Worm (Caenorhabditis elegans) whole organism, midembryonic: Measurements from ENCODE around the gene cysl-2.

ENCODE experiments used
- flt-1 ChIP-seq: fragments of 200-800 bp; sonication (Bioruptor generic); IDR thresholded peaks from 2 replicates; pipeline ENCODE4 v1.3.6; 2022; ENCODE audit warnings: missing genetic modification characterization, missing compliant biosample characterization
- klf-2 ChIP-seq: fragments of 200-800 bp; sonication (Bioruptor generic); conservative IDR thresholded peaks from 2 replicates; pipeline ENCODE4 v1.3.6; 2022; ENCODE audit warnings: missing genetic modification reagents, missing genetic modification characterization, missing compliant biosample characterization
- med-1 ChIP-seq: sonication (generic microtip); optimal IDR thresholded peaks from 2 replicates; lab custom pipeline; 2017; ENCODE audit warnings: missing genetic modification characterization, mild to moderate bottlenecking, missing compliant biosample characterization, antibody characterized with exemption, missing genetic modification reagents; ENCODE audit not compliant: insufficient read depth
- ref-1 ChIP-seq: fragments of 200-800 bp; sonication (Bioruptor generic); conservative IDR thresholded peaks from 2 replicates; pipeline ENCODE4 v1.3.6; 2022; ENCODE audit warnings: missing genetic modification reagents, missing genetic modification characterization, missing compliant biosample characterization
- tab-1 ChIP-seq: fragments of 200-800 bp; sonication (Bioruptor generic); IDR thresholded peaks from 2 replicates; pipeline ENCODE4 v1.3.6; 2022; ENCODE audit warnings: missing genetic modification characterization, missing compliant biosample characterization
- ztf-29 ChIP-seq: fragments of 200-800 bp; sonication (Bioruptor generic); IDR thresholded peaks from 2 replicates; pipeline ENCODE4 v1.3.6; 2022; ENCODE audit warnings: missing genetic modification reagents, missing genetic modification characterization, missing compliant biosample characterization

ce11 chrII:14506245-14506644 is 12.0 kb upstream of the cysl-2 start, which contains the start of gene K10H10.12:
- TF ChIP-seq ztf-29 (GFP tag; lab: Robert Waterston, UW) (no peak), tab-1 (GFP tag; lab: Robert Waterston, UW) (no peak), klf-2 (GFP tag; lab: Robert Waterston, UW) (no peak), ref-1 (GFP tag; lab: Robert Waterston, UW) (no peak), flt-1 (GFP tag; lab: Robert Waterston, UW) (no peak), med-1 (no peak)
